Fruit fly (Drosophila melanogaster): ENCODE data around the gene alpha-Est6.

The alpha-Est6 gene

DNA sequence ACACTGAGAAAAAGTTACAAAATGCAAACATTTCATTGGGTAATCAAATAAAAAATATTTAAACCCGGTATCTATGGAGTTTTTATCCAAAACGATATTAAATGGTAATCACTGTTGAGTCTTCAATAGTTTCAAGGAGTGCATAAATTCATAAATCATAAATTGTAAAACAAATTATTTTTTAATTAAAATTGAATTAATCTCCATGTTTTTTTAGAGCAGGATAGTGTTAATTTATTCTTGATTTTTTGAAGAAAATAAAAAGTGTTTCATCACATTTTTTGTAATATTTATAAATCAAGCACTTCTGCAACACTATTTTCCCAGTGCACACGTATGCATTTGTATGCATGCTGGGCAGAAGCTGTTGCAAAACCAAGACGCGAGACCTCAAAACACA, 37.7 kb downstream of the alpha-Est6 start (continued):
- TF ChIP-seq so (GFP tag; IDR thresholded peaks at IDR 0.05) (no peak; the same call in 2 of the 3 replicates), Med (GFP tag) (peak; percentile 24), CG4282 (GFP tag; optimal IDR thresholded peaks at IDR 0.05) (no peak), CG15479 (GFP tag; optimal IDR thresholded peaks at IDR 0.05) (no peak), fd3F (GFP tag; optimal IDR thresholded peaks at IDR 0.05) (no peak), vfl (GFP tag; optimal IDR thresholded peaks at IDR 0.05) (no peak), CG10431 (GFP tag; optimal IDR thresholded peaks at IDR 0.05) (no peak), Fer3 (tag; optimal IDR thresholded peaks at IDR 0.05) (peak; percentile 24), CG7271 (tag; optimal IDR thresholded peaks at IDR 0.05) (no peak), kay (GFP tag; optimal IDR thresholded peaks at IDR 0.05) (no peak), tio (GFP tag; optimal IDR thresholded peaks at IDR 0.05) (peak; percentile 54), CG3407 (GFP tag; optimal IDR thresholded peaks at IDR 0.05) (peak; percentile 21), CG1233 (GFP tag; optimal IDR thresholded peaks at IDR 0.05) (peak; percentile 61), CG18011 (GFP tag; optimal IDR thresholded peaks at IDR 0.05) (no peak), ac (GFP tag; optimal IDR thresholded peaks at IDR 0.05) (no peak), tll (GFP tag; optimal IDR thresholded peaks at IDR 0.05) (no peak), CG4617 (GFP tag; optimal IDR thresholded peaks at IDR 0.05; ENCODE audit: borderline replicate concordance) (no peak), Neu2 (GFP tag; optimal IDR thresholded peaks at IDR 0.05; ENCODE audit: borderline replicate concordance) (no peak), CG9817 (tag; optimal IDR thresholded peaks at IDR 0.05) (peak; percentile 24), CG8281 (tag; optimal IDR thresholded peaks at IDR 0.05) (peak; percentile 18), CG10147 (GFP tag; optimal IDR thresholded peaks at IDR 0.05) (peak; percentile 9), knrl (GFP tag; IDR thresholded peaks at IDR 0.05; ENCODE audit: partially characterized antibody) (no peak), Hsf (GFP tag; optimal IDR thresholded peaks at IDR 0.05) (peak; percentile 30), CG13775 (GFP tag; optimal IDR thresholded peaks at IDR 0.05) (peak; percentile 53), Oli (tag; optimal IDR thresholded peaks at IDR 0.05) (peak; percentile 80), gt (GFP tag; IDR thresholded peaks at IDR 0.05) (no peak), nau (GFP tag; optimal IDR thresholded peaks at IDR 0.05) (no peak), CG32532 (GFP tag; IDR thresholded peaks at IDR 0.05) (no peak), oc (tag; optimal IDR thresholded peaks at IDR 0.05) (no peak), rib (GFP tag; IDR thresholded peaks at IDR 0.05) (no peak), CG2202 (tag; optimal IDR thresholded peaks at IDR 0.05) (no peak), sd (tag; optimal IDR thresholded peaks at IDR 0.05) (no peak), CG1529 (GFP tag; optimal IDR thresholded peaks at IDR 0.05) (peak; percentile 11), CG7372 (GFP tag; IDR thresholded peaks at IDR 0.05) (no peak), CG17568 (GFP tag; optimal IDR thresholded peaks at IDR 0.05) (no peak), CG2199 (GFP tag; IDR thresholded peaks at IDR 0.05) (no peak), CG9932 (GFP tag; IDR thresholded peaks at IDR 0.05) (no peak), Trl (optimal IDR thresholded peaks at IDR 0.05) (no peak), Trl (GFP tag; optimal IDR thresholded peaks at IDR 0.05) (no peak), sr (GFP tag; IDR thresholded peaks at IDR 0.05) (no peak), CG5180 (GFP tag; optimal IDR thresholded peaks at IDR 0.05) (peak; percentile 47), eyg (GFP tag; optimal IDR thresholded peaks at IDR 0.05) (no peak), gsb-n (tag; optimal IDR thresholded peaks at IDR 0.05) (no peak), CG31365 (tag; optimal IDR thresholded peaks at IDR 0.05) (no peak), Dad (GFP tag; optimal IDR thresholded peaks at IDR 0.05) (no peak), Dp (GFP tag; optimal IDR thresholded peaks at IDR 0.05) (no peak), esg (GFP tag; conservative IDR thresholded peaks at IDR 0.05) (peak; percentile 58), gcm (GFP tag; optimal IDR thresholded peaks at IDR 0.05) (no peak), CG4404 (GFP tag; IDR thresholded peaks at IDR 0.05) (no peak), CHES-1-like (GFP tag; optimal IDR thresholded peaks at IDR 0.05) (no peak), CG13287 (GFP tag; IDR thresholded peaks at IDR 0.05; ENCODE audit: partially characterized antibody) (no peak)
